Fruit fly (Drosophila melanogaster) whole organism, embryonic: ENCODE measurements around the gene CG7924.

ENCODE experiments used
- CG1024 ChIP-seq: fragments of 200-800 bp; sonication (Bioruptor generic); IDR thresholded peaks from 2 replicates; pipeline ENCODE4 v1.3.6; 2022; ENCODE audit warnings: missing biosample characterization, missing genetic modification characterization
- CG13424 ChIP-seq: fragments of 200-800 bp; sonication (Bioruptor generic); optimal IDR thresholded peaks from 2 replicates; lab custom pipeline; 2019; ENCODE audit warnings: missing biosample characterization, mild to moderate bottlenecking, missing genetic modification characterization, moderate library complexity
- CG14667 ChIP-seq: fragments of 200-800 bp; sonication (Bioruptor generic); IDR thresholded peaks from 2 replicates; pipeline ENCODE4 v1.3.6; 2022; ENCODE audit warnings: missing biosample characterization, missing genetic modification characterization
- CG17186 ChIP-seq: fragments of 200-800 bp; sonication (Bioruptor generic); optimal IDR thresholded peaks from 3 replicates; lab custom pipeline; 2017; ENCODE audit warnings: missing biosample characterization, missing genetic modification reagents, missing genetic modification characterization
- CG17385 ChIP-seq: fragments of 200-800 bp; sonication (Bioruptor generic); optimal IDR thresholded peaks from 3 replicates; lab custom pipeline; 2018; ENCODE audit warnings: missing biosample characterization, mild to moderate bottlenecking, missing genetic modification characterization
- CG17912 ChIP-seq: fragments of 200-800 bp; sonication (Bioruptor generic); optimal IDR thresholded peaks from 2 replicates; lab custom pipeline; 2018; ENCODE audit warnings: missing biosample characterization, mild to moderate bottlenecking, missing genetic modification characterization
- CG33557 ChIP-seq: fragments of 200-800 bp; sonication (Bioruptor generic); optimal IDR thresholded peaks from 2 replicates; lab custom pipeline; 2019; ENCODE audit warnings: missing biosample characterization, mild to moderate bottlenecking, missing genetic modification characterization, moderate library complexity
- CG3838 ChIP-seq: fragments of 200-800 bp; sonication (Bioruptor generic); optimal IDR thresholded peaks from 3 replicates; lab custom pipeline; 2016; ENCODE audit warnings: missing biosample characterization, missing genetic modification characterization
- CG4404 ChIP-seq: fragments of 200-800 bp; sonication (Bioruptor generic); IDR thresholded peaks from 2 replicates; pipeline ENCODE4 v1.3.6; 2022; ENCODE audit warnings: missing biosample characterization, missing genetic modification characterization
- CG6654 ChIP-seq: fragments of 200-800 bp; sonication (Bioruptor generic); optimal IDR thresholded peaks from 2 replicates; lab custom pipeline; 2017; ENCODE audit warnings: missing biosample characterization, mild to moderate bottlenecking, missing genetic modification characterization
- CG7271 ChIP-seq: fragments of 200-800 bp; sonication (Bioruptor generic); optimal IDR thresholded peaks from 2 replicates; lab custom pipeline; 2018; ENCODE audit warnings: missing biosample characterization, mild to moderate bottlenecking, missing genetic modification characterization, moderate library complexity
- CG7556 ChIP-seq: fragments of 200-800 bp; sonication (Bioruptor generic); optimal IDR thresholded peaks from 2 replicates; lab custom pipeline; 2017; ENCODE audit warnings: missing biosample characterization, mild to moderate bottlenecking, missing genetic modification characterization
- CG7786 ChIP-seq: fragments of 200-800 bp; sonication (Bioruptor generic); optimal IDR thresholded peaks from 2 replicates; lab custom pipeline; 2016; ENCODE audit warnings: missing biosample characterization, missing genetic modification characterization
- CG7839 ChIP-seq: fragments of 200-800 bp; sonication (Bioruptor generic); optimal IDR thresholded peaks from 3 replicates; lab custom pipeline; 2018; ENCODE audit warnings: missing biosample characterization, mild to moderate bottlenecking, missing genetic modification characterization, moderate library complexity
- Dek ChIP-seq: fragments of 200-800 bp; sonication (Bioruptor generic); optimal IDR thresholded peaks from 3 replicates; lab custom pipeline; 2019; ENCODE audit warnings: missing biosample characterization, mild to moderate bottlenecking, missing genetic modification characterization, moderate library complexity
- Dfd ChIP-seq, 2 experiments: fragments of >200 bp; optimal IDR thresholded peaks; 2 replicates each; lab custom pipeline; 2017; ENCODE audit warnings: missing biosample characterization in 2 of 2, missing genetic modification characterization in 2 of 2
- Dip2 ChIP-seq: fragments of 200-800 bp; sonication (Bioruptor generic); IDR thresholded peaks from 2 replicates; pipeline ENCODE4 v1.3.6; 2022; ENCODE audit warnings: missing biosample characterization, missing genetic modification characterization
- Drgx ChIP-seq: fragments of 200-800 bp; sonication (Bioruptor generic); IDR thresholded peaks from 2 replicates; pipeline ENCODE4 v1.3.6; 2022; ENCODE audit warnings: missing biosample characterization, missing genetic modification characterization
- Ets97D ChIP-seq: fragments of 200-800 bp; sonication (Bioruptor generic); optimal IDR thresholded peaks from 3 replicates; lab custom pipeline; 2016; ENCODE audit warnings: missing biosample characterization, missing genetic modification characterization
- Hr39 ChIP-seq: fragments of >200 bp; optimal IDR thresholded peaks from 2 replicates; lab custom pipeline; 2017
- MESR4 ChIP-seq: fragments of 200-800 bp; sonication (Bioruptor generic); optimal IDR thresholded peaks from 2 replicates; lab custom pipeline; 2018; ENCODE audit warnings: missing biosample characterization, mild to moderate bottlenecking, missing genetic modification characterization, moderate library complexity
- Med ChIP-seq: fragments of 200-800 bp; sonication (Bioruptor generic); peaks from one replicate; lab custom pipeline; 2016; ENCODE audit warnings: missing biosample characterization, missing genetic modification characterization, mild to moderate bottlenecking, inconsistent platforms, moderate library complexity
- Mes4 ChIP-seq: fragments of 200-800 bp; sonication (Bioruptor generic); optimal IDR thresholded peaks from 2 replicates; lab custom pipeline; 2016; ENCODE audit warnings: missing biosample characterization, missing genetic modification characterization
- Mrtf ChIP-seq: fragments of 200-800 bp; sonication (Bioruptor generic); IDR thresholded peaks from 3 replicates; pipeline ENCODE4 v1.3.6; 2022; ENCODE audit warnings: missing biosample characterization, missing genetic modification characterization
- Xbp1 ChIP-seq: fragments of 200-800 bp; sonication (Bioruptor generic); optimal IDR thresholded peaks from 3 replicates; lab custom pipeline; 2016; ENCODE audit warnings: missing biosample characterization, mild to moderate bottlenecking, missing genetic modification characterization
- btn ChIP-seq: fragments of 200-800 bp; sonication (Bioruptor generic); optimal IDR thresholded peaks from 2 replicates; lab custom pipeline; 2016; ENCODE audit warnings: missing biosample characterization, missing genetic modification characterization
- chif ChIP-seq, 2 experiments: fragments of 200-800 bp; sonication (Bioruptor generic); optimal IDR thresholded peaks; 3 replicates each; lab custom pipeline; 2016; ENCODE audit warnings: missing biosample characterization in 2 of 2, missing genetic modification characterization in 2 of 2
- chn ChIP-seq: fragments of 200-800 bp; sonication (Bioruptor generic); optimal IDR thresholded peaks from 2 replicates; lab custom pipeline; 2016; ENCODE audit warnings: missing biosample characterization, missing genetic modification characterization
- ems ChIP-seq: fragments of 200-800 bp; sonication (Bioruptor generic); optimal IDR thresholded peaks from 3 replicates; lab custom pipeline; 2016; ENCODE audit warnings: missing biosample characterization, missing genetic modification characterization
- fru ChIP-seq: fragments of >200 bp; optimal IDR thresholded peaks from 2 replicates; lab custom pipeline; 2017
- fu2 ChIP-seq: fragments of 200-800 bp; sonication (Bioruptor generic); optimal IDR thresholded peaks from 2 replicates; lab custom pipeline; 2016; ENCODE audit warnings: missing biosample characterization, missing genetic modification characterization
- gcm2 ChIP-seq: fragments of 200-800 bp; sonication (Bioruptor generic); optimal IDR thresholded peaks from 2 replicates; lab custom pipeline; 2016; ENCODE audit warnings: missing biosample characterization, missing genetic modification characterization
- hb ChIP-seq: fragments of 200-800 bp; sonication (Bioruptor generic); IDR thresholded peaks from 3 replicates; pipeline ENCODE4 v1.3.6; 2022; ENCODE audit warnings: missing biosample characterization, missing genetic modification characterization; ENCODE audit not compliant: partially characterized antibody
- insv ChIP-seq, 2 experiments: fragments of 200-800 bp; sonication (Bioruptor generic); optimal IDR thresholded peaks; 3 replicates each; lab custom pipeline; 2016 to 2018; ENCODE audit warnings: missing biosample characterization in 2 of 2, missing genetic modification characterization in 2 of 2
- ken ChIP-seq: fragments of 200-800 bp; sonication (Bioruptor generic); IDR thresholded peaks from 3 replicates; pipeline ENCODE4 v1.3.6; 2022; ENCODE audit warnings: missing biosample characterization, missing genetic modification characterization
- lmd ChIP-seq: fragments of 200-800 bp; sonication (Bioruptor generic); IDR thresholded peaks from 2 replicates; pipeline ENCODE4 v1.3.6; 2022; ENCODE audit warnings: missing biosample characterization, missing genetic modification characterization
- lola ChIP-seq, 3 experiments: fragments of >200 bp in 2 of 3; fragments of 200-800 bp in 1 of 3; sonication (Bioruptor generic) in 1 of 3; optimal IDR thresholded peaks; 2 replicates each; lab custom pipeline; 2017 to 2019; ENCODE audit warnings: missing biosample characterization in 3 of 3, missing genetic modification characterization in 3 of 3, mild to moderate bottlenecking in 1 of 3, moderate library complexity in 1 of 3
- lov ChIP-seq, 2 experiments: fragments of 200-800 bp in 1 of 2; fragments of >200 bp in 1 of 2; sonication (Bioruptor generic) in 1 of 2; IDR thresholded peaks in 1 of 2; optimal IDR thresholded peaks in 1 of 2; 2 replicates in 1 of 2; 3 replicates in 1 of 2; pipeline versions ENCODE4 v1.3.6 to Lab custom; 2017 to 2022; ENCODE audit warnings: missing biosample characterization in 1 of 2, missing genetic modification characterization in 1 of 2
- oc ChIP-seq: fragments of 200-800 bp; sonication (Bioruptor generic); optimal IDR thresholded peaks from 2 replicates; lab custom pipeline; 2018; ENCODE audit warnings: missing biosample characterization, mild to moderate bottlenecking, missing genetic modification characterization, moderate library complexity
- onecut ChIP-seq: fragments of 200-800 bp; sonication (Bioruptor generic); IDR thresholded peaks from 2 replicates; pipeline ENCODE4 v1.3.6; 2022; ENCODE audit warnings: missing biosample characterization, missing genetic modification characterization
- peb ChIP-seq: fragments of 200-800 bp; sonication (Bioruptor generic); IDR thresholded peaks from 2 replicates; pipeline ENCODE4 v1.3.6; 2022; ENCODE audit warnings: missing biosample characterization, missing genetic modification characterization
- pum ChIP-seq: fragments of 200-800 bp; sonication (Bioruptor generic); optimal IDR thresholded peaks from 2 replicates; lab custom pipeline; 2016; ENCODE audit warnings: missing biosample characterization, missing genetic modification characterization
- pzg ChIP-seq: fragments of 200-800 bp; sonication (Bioruptor generic); optimal IDR thresholded peaks from 3 replicates; lab custom pipeline; 2018; ENCODE audit warnings: missing biosample characterization, mild to moderate bottlenecking, missing genetic modification characterization, moderate library complexity
- ranshi ChIP-seq: fragments of 200-800 bp; sonication (Bioruptor generic); IDR thresholded peaks from 2 replicates; pipeline ENCODE4 v1.3.6; 2022; ENCODE audit warnings: missing biosample characterization, missing genetic modification characterization
- schlank ChIP-seq: fragments of 200-800 bp; sonication (Bioruptor generic); optimal IDR thresholded peaks from 2 replicates; lab custom pipeline; 2018; ENCODE audit warnings: missing biosample characterization, mild to moderate bottlenecking, missing genetic modification characterization
- seq ChIP-seq: fragments of 200-800 bp; sonication (Bioruptor generic); IDR thresholded peaks from 2 replicates; pipeline ENCODE4 v1.3.6; 2022; ENCODE audit warnings: missing biosample characterization, missing genetic modification characterization
- shn ChIP-seq: fragments of 200-800 bp; sonication (Bioruptor generic); optimal IDR thresholded peaks from 3 replicates; lab custom pipeline; 2016; ENCODE audit warnings: missing biosample characterization, missing genetic modification characterization
- tll ChIP-seq, 2 experiments: fragments of 200-800 bp in 1 of 2; fragments of >200 bp in 1 of 2; sonication (Bioruptor generic) in 1 of 2; optimal IDR thresholded peaks; 2 replicates each; lab custom pipeline; 2017 to 2019; ENCODE audit warnings: missing biosample characterization in 2 of 2, missing genetic modification characterization in 2 of 2, mild to moderate bottlenecking in 1 of 2, moderate library complexity in 1 of 2
- unpg ChIP-seq: fragments of 200-800 bp; sonication (Bioruptor generic); optimal IDR thresholded peaks from 3 replicates; lab custom pipeline; 2018; ENCODE audit warnings: missing biosample characterization, mild to moderate bottlenecking, missing genetic modification characterization, moderate library complexity
- vvl ChIP-seq: fragments of 200-800 bp; sonication (Bioruptor generic); IDR thresholded peaks from 2 replicates; pipeline ENCODE4 v1.3.6; 2022; ENCODE audit warnings: missing biosample characterization, missing genetic modification characterization

The CG7924 gene

dm6 chr3L:14189957-14190624 is 43.2 kb upstream of the CG7924 start (continued):
- TF ChIP-seq schlank (tag; lab: Kevin White, UChicago) = no peak
- no peak for TF ChIP-seq CG4404
- TF ChIP-seq Dek (tag; lab: Kevin White, UChicago) = no peak
- no peak for TF ChIP-seq peb (GFP tag; lab: Robert Waterston, UW)
- no peak for TF ChIP-seq unpg (GFP tag; lab: Kevin White, UChicago)
- no peak for TF ChIP-seq Dfd (GFP tag; optimal IDR thresholded peaks at IDR 0.05; lab: Kevin White, UChicago)
- TF ChIP-seq Hr39 (lab: Kevin White, UChicago) = no peak
- no peak for TF ChIP-seq CG17186 (GFP tag; lab: Kevin White, UChicago)
- peak; percentile 24; the same call in 1 of the 2 replicates for TF ChIP-seq CG14667 (GFP tag; lab: Robert Waterston, UW)
- no peak for TF ChIP-seq CG7271 (tag; lab: Kevin White, UChicago)
- TF ChIP-seq pzg (GFP tag; lab: Kevin White, UChicago) = peak; percentile 57
- TF ChIP-seq onecut = no peak
- TF ChIP-seq btn = no peak
- peak; percentile 74 for TF ChIP-seq seq
- no peak for TF ChIP-seq Mrtf (GFP tag; lab: Robert Waterston, UW)
- peak; percentile 70 for TF ChIP-seq Xbp1 (GFP tag; lab: Kevin White, UChicago)
- TF ChIP-seq CG13424 (tag; lab: Kevin White, UChicago) = peak; percentile 59
- peak in 1 of 2 experiments; percentile 9 for TF ChIP-seq tll (GFP tag; optimal IDR thresholded peaks at IDR 0.05; lab: Kevin White, UChicago)
- TF ChIP-seq MESR4 (GFP tag; lab: Kevin White, UChicago) = no peak
- TF ChIP-seq CG7839 (tag; lab: Kevin White, UChicago) = peak; percentile 60
- no peak for TF ChIP-seq ems (GFP tag; lab: Kevin White, UChicago)
- no peak for TF ChIP-seq lola (GFP tag; optimal IDR thresholded peaks at IDR 0.05; lab: Kevin White, UChicago)
- no peak for TF ChIP-seq fru (lab: Kevin White, UChicago)
- no peak for TF ChIP-seq pum (GFP tag; lab: Kevin White, UChicago)
- TF ChIP-seq CG33557 (GFP tag; lab: Kevin White, UChicago) = no peak
- peak; percentile 72 for TF ChIP-seq lmd (GFP tag; lab: Robert Waterston, UW)
- TF ChIP-seq ranshi (GFP tag; lab: Robert Waterston, UW) = peak; percentile 76; the same call in 1 of the 2 replicates
- no peak for TF ChIP-seq fu2 (GFP tag; lab: Kevin White, UChicago)
- peak; percentile 90 for TF ChIP-seq vvl
- no peak for TF ChIP-seq CG3838
- TF ChIP-seq shn = no peak
- TF ChIP-seq gcm2 (GFP tag; lab: Kevin White, UChicago) = no peak
- TF ChIP-seq CG17385 = peak; percentile 27
- peak; percentile 50 for TF ChIP-seq Drgx (GFP tag; lab: Robert Waterston, UW)
- no peak for TF ChIP-seq chn (GFP tag; lab: Kevin White, UChicago)
- TF ChIP-seq CG1024 (GFP tag; lab: Robert Waterston, UW) = peak; percentile 31; the same call in 1 of the 2 replicates
- TF ChIP-seq Mes4 = no peak
- TF ChIP-seq ken (GFP tag; lab: Robert Waterston, UW) = no peak; the same call in 2 of the 3 replicates
- TF ChIP-seq Ets97D (GFP tag; lab: Kevin White, UChicago) = no peak
- peak; percentile 78 to 99 for TF ChIP-seq insv (GFP tag; optimal IDR thresholded peaks at IDR 0.05; lab: Kevin White, UChicago)
- TF ChIP-seq oc = no peak
- no peak for TF ChIP-seq CG7556 (GFP tag; lab: Kevin White, UChicago)
- no peak for TF ChIP-seq Dip2 (GFP tag; lab: Robert Waterston, UW)
- TF ChIP-seq CG17912 (GFP tag; lab: Kevin White, UChicago) = no peak
- no peak for TF ChIP-seq lov (optimal IDR thresholded peaks at IDR 0.05; lab: Kevin White, UChicago)
- TF ChIP-seq lov (GFP tag; IDR thresholded peaks at IDR 0.05; lab: Robert Waterston, UW) = no peak
- TF ChIP-seq hb (GFP tag; lab: Robert Waterston, UW) = peak; percentile 41; the same call in 1 of the 3 replicates
- TF ChIP-seq CG6654 (GFP tag; lab: Kevin White, UChicago) = no peak
- peak; percentile 88 for TF ChIP-seq Med (GFP tag; lab: Kevin White, UChicago)
- peak; percentile 17 for TF ChIP-seq CG7786
- TF ChIP-seq chif (GFP tag; optimal IDR thresholded peaks at IDR 0.05; lab: Kevin White, UChicago) = no peak
